Worm (Caenorhabditis elegans): ENCODE data around the gene sknr-1.
A peak's percentile ranks its signal among the peaks of the same experiment; 100 is the strongest.

sknr-1 gene

DNA sequence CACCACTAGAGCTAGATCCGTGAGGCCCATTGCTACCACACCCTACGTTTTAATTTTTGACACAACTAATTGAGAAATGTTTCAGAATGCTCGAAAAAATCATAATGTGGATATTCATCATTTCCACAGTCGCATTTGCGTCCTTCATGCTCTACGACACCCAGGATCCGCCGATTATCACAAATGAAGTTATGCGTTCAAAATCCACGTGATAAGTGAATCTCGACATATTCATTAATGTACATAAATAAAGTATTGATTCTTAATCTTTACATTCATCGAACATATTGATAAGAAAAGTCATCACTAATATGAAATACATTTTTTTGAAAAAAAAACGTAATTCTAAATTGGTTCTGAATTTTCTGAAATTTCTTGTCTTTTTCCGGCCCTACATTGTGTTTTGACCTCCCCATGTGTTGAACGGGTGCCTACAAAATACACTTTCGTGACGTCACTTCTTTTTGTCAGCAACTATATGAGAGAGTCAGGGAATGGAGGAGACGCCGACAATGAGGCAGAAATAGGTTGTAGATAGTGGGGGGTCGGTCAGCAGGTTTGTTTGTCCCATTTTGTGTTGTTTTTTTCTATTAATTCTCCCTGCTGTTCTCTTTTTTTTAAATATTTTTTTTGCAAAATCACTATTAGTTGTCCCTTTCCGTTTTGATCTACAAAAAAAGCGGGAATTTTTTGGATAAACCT lies 10.1 kb downstream of the sknr-1 start, which contains the start of gene F53E10.1 (continued):
- TF ChIP-seq nhr-28 (tag; optimal IDR thresholded peaks at IDR 0.05): peak; percentile 99
- peak in 1 of 2 experiments; percentile 8 for TF ChIP-seq hif-1 (tag; optimal IDR thresholded peaks at IDR 0.05)
- 0 out of 2 replicates have a peak, but pooled peaks have one; percentile 23 for TF ChIP-seq hmg-1.1 (GFP tag; IDR thresholded peaks at IDR 0.05)
- TF ChIP-seq hlh-30 (tag; optimal IDR thresholded peaks at IDR 0.05; ENCODE audit: insufficient read depth): peak; percentile 83
- no peak for TF ChIP-seq madf-5 (GFP tag; IDR thresholded peaks at IDR 0.05)
- TF ChIP-seq dve-1 (tag; optimal IDR thresholded peaks at IDR 0.05; ENCODE audit: insufficient read depth): peak; percentile 84
- TF ChIP-seq mep-1 (tag; optimal IDR thresholded peaks at IDR 0.05): peak; percentile 71
- TF ChIP-seq nhr-48 (tag; optimal IDR thresholded peaks at IDR 0.05): peak; percentile 61
- TF ChIP-seq lin-13 (GFP tag; optimal IDR thresholded peaks at IDR 0.05): no peak
- TF ChIP-seq hlh-11 (tag; optimal IDR thresholded peaks at IDR 0.05): peak; percentile 90
- peak; percentile 41; the same call in 1 of the 2 replicates for TF ChIP-seq tra-1 (GFP tag; IDR thresholded peaks at IDR 0.05)
- peak; percentile 43 for TF ChIP-seq dpl-1 (GFP tag; optimal IDR thresholded peaks at IDR 0.05)
- TF ChIP-seq fos-1 (tag; optimal IDR thresholded peaks at IDR 0.05): no peak
- no peak for TF ChIP-seq pha-4 (GFP tag; IDR thresholded peaks at IDR 0.05)
- peak; percentile 72 for TF ChIP-seq pha-4 (tag; optimal IDR thresholded peaks at IDR 0.05)
- peak in 1 of 2 experiments; percentile 26 for TF ChIP-seq daf-16 (GFP tag; optimal IDR thresholded peaks at IDR 0.05)
- peak; percentile 77 for TF ChIP-seq daf-16 (tag; optimal IDR thresholded peaks at IDR 0.05)

ce11 chrV:2608352-2608751 lies 16.9 kb downstream of the sknr-1 start, which contains the start of gene acr-17:
Gene acr-17 (plus strand): TSS chrV:2608652.
- TF ChIP-seq unc-39 (tag; optimal IDR thresholded peaks at IDR 0.05) (no peak), egl-27 (tag; optimal IDR thresholded peaks at IDR 0.05) (no peak), lsy-2 (tag; optimal IDR thresholded peaks at IDR 0.05) (no peak), ceh-82 (tag; optimal IDR thresholded peaks at IDR 0.05) (no peak), nhr-42 (GFP tag; IDR thresholded peaks at IDR 0.05) (no peak), ctbp-1 (GFP tag; IDR thresholded peaks at IDR 0.05) (no peak), fkh-10 (GFP tag; optimal IDR thresholded peaks at IDR 0.05) (no peak), R02D3.7 (tag; optimal IDR thresholded peaks at IDR 0.05) (no peak), daf-12 (tag; optimal IDR thresholded peaks at IDR 0.05) (no peak), ceh-20 (GFP tag; IDR thresholded peaks at IDR 0.05) (no peak), zfp-3 (GFP tag; conservative IDR thresholded peaks at IDR 0.05) (no peak), ZK337.2 (GFP tag; IDR thresholded peaks at IDR 0.05) (no peak), duxl-1 (tag; optimal IDR thresholded peaks at IDR 0.05; ENCODE audit: poor library complexity) (no peak), madf-5 (GFP tag; IDR thresholded peaks at IDR 0.05) (no peak), Y48G9A.11 (GFP tag; IDR thresholded peaks at IDR 0.05) (no peak)

DNA sequence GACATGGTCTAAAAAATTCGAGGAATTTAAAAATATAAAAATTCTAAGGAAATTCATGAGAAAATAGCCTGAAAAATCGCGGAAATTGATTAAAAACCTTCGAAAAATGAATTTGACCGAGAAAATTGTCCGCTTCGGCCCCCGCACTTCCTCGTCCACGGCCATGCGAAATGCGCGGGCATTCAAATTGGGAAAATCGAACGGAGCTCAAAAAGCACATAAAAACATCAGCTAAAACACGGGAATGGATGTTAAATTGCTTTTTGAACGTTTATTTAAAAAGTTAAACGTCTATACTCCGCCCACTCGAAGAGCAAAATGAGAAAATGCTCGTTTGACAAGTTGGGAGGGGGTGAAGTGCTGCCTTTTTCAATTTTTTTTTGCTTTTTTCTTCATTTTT lies 22.2 kb downstream of the sknr-1 start, which contains the start of gene F53E10.6:
Gene F53E10.6 (minus strand): TSS at position 8 of the 400 bp plus-strand sequence.
- TF ChIP-seq hif-1 (tag; optimal IDR thresholded peaks at IDR 0.05): peak in 1 of 2 experiments; percentile 77
- no peak for TF ChIP-seq nhr-42 (GFP tag; IDR thresholded peaks at IDR 0.05)
- TF ChIP-seq unc-130 (GFP tag; optimal IDR thresholded peaks at IDR 0.05): peak; percentile 72
- no peak for TF ChIP-seq egl-27 (tag; optimal IDR thresholded peaks at IDR 0.05)
- 0 out of 2 replicates have a peak, but pooled peaks have one; percentile 17 for TF ChIP-seq Y48G9A.11 (GFP tag; IDR thresholded peaks at IDR 0.05)
- TF ChIP-seq unc-62 (GFP tag; optimal IDR thresholded peaks at IDR 0.05 in 1 of 2): peak in 1 of 2 experiments; percentile 88
- no peak for TF ChIP-seq unc-62 (tag; optimal IDR thresholded peaks at IDR 0.05)
- peak; percentile 53 for TF ChIP-seq lin-38 (GFP tag; IDR thresholded peaks at IDR 0.05)
- TF ChIP-seq dpl-1 (GFP tag; optimal IDR thresholded peaks at IDR 0.05): peak; percentile 84
- peak; percentile 96 for TF ChIP-seq mes-2 (tag; optimal IDR thresholded peaks at IDR 0.05; ENCODE audit: poor library complexity, severe bottlenecking)

All from whole organism, L4 larva.